Fruit fly (Drosophila melanogaster): Measurements from ENCODE around the gene Rab11.

DNA sequence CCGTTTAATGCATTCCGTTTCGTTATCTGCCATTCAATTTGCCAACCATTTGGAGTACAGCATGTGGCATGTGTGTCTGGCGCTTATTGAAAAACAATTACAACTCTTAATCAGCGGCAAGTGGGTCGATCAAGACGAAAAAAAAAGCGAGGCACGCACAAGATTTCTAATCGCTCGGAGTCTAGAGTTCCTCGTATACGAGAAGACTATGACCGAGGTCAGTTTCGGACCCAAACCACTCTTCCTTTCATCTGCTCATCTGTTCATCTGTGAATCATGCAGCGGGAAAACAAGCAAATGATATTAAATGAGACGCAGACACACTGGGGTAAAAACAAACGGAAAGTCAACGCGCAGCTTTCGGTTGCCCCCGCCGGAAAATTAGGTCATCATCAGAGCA, 19.7 kb upstream of the Rab11 start:
- TF ChIP-seq nmo (GFP tag; optimal IDR thresholded peaks at IDR 0.05) (no peak), CG12155 (GFP tag; optimal IDR thresholded peaks at IDR 0.05) (no peak), CG1832 (GFP tag; optimal IDR thresholded peaks at IDR 0.05) (no peak), CG9817 (tag; optimal IDR thresholded peaks at IDR 0.05) (no peak), CG42726 (GFP tag; IDR thresholded peaks at IDR 0.05; ENCODE audit: partially characterized antibody) (no peak), mirr (GFP tag; optimal IDR thresholded peaks at IDR 0.05) (no peak)

Measured in whole organism, embryonic.